Fruit fly (Drosophila melanogaster): ENCODE data around the gene Tim17b2.

Gene Tim17b2

dm6 chr2L:15484429-15484828 is at the start of gene Tim17b2:
TSS of gene Tim17b2 (plus strand) at chr2L:15484729.
- TF ChIP-seq CG17801 (GFP tag; optimal IDR thresholded peaks at IDR 0.05; ENCODE audit: partially characterized antibody), result no peak

DNA sequence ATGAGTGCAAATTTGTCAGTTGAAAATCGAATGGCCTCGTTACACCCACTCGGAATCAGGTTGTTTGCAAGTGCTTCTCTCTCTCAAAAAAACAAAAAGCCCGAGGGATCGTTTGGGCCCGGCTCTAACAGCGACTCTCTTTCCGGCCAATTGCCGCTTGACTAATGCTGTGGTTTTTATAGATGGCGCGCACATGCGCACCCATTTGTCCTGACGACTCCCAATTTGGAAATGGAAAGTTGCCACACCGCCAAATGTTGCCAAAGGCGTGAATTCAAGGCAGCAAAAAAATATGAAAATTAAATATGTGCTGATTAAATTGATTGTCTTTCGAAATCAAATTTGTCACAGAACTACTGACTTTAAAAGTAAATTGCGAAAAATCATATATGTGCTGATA is 49.6 kb upstream of the Tim17b2 start:
- TF ChIP-seq CG17801 (GFP tag; optimal IDR thresholded peaks at IDR 0.05; ENCODE audit: partially characterized antibody), result no peak

- no peak for TF ChIP-seq CG17801 (GFP tag; optimal IDR thresholded peaks at IDR 0.05; ENCODE audit: partially characterized antibody)
These were observed 48.8 kb upstream of the Tim17b2 start for dm6 chr2L:15435655-15436265.

- no peak for TF ChIP-seq CG17801 (GFP tag; optimal IDR thresholded peaks at IDR 0.05; ENCODE audit: partially characterized antibody)
These were observed 45.6 kb upstream of the Tim17b2 start for dm6 chr2L:15438957-15439356.

dm6 chr2L:15441852-15442549 is 42.5 kb upstream of the Tim17b2 start:
- TF ChIP-seq CG17801 (GFP tag; optimal IDR thresholded peaks at IDR 0.05; ENCODE audit: partially characterized antibody), result no peak

- TF ChIP-seq CG17801 (GFP tag; optimal IDR thresholded peaks at IDR 0.05; ENCODE audit: partially characterized antibody), result no peak
These were observed 26.5 kb upstream of the Tim17b2 start for dm6 chr2L:15458076-15458475.

DNA sequence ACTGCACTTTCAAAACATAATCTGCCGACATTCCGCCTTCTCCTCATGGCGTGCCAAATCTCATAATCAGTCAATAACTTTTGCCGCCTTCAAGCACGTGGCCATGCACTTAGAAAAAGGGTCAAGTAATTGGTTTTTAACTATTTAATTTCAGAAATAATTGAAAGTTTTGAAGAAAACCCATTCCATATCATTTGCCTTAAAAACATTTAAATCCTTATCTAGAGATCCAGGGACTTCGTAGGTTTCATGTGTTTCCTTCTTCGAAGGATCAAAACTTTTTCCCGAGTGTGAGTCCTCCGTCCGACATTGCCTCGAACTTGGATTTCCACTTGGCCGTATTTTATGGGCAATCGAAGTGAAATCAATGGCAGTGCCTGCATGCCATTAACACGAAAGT is 25.6 kb upstream of the Tim17b2 start:
- TF ChIP-seq CG17801 (GFP tag; optimal IDR thresholded peaks at IDR 0.05; ENCODE audit: partially characterized antibody), result no peak

- TF ChIP-seq CG17801 (GFP tag; optimal IDR thresholded peaks at IDR 0.05; ENCODE audit: partially characterized antibody), result no peak
These were observed 21.5 kb upstream of the Tim17b2 start for dm6 chr2L:15462998-15463397.

- TF ChIP-seq CG17801 (GFP tag; optimal IDR thresholded peaks at IDR 0.05; ENCODE audit: partially characterized antibody), result no peak
These were observed 21.0 kb upstream of the Tim17b2 start for dm6 chr2L:15463515-15463914.

DNA sequence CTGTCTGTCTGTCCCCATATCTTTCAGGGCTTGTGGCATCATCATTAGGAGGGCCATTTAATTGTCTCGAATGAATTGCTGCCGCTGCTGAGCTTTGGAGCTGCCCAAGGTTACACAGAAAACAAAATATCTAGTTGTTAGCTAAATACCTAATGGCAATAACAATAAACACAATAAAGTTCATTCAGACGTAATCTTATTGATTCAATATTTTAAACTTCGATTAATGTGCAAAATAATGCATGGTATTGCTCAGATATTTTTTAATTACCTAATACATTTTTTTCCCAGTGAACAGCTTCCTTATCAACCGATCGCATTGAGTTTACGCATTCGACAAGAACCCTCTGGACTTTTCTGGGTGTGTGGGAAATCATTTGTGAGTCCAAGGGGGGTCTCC is 19.4 kb upstream of the Tim17b2 start:
- no peak for TF ChIP-seq CG17801 (GFP tag; optimal IDR thresholded peaks at IDR 0.05; ENCODE audit: partially characterized antibody)

DNA sequence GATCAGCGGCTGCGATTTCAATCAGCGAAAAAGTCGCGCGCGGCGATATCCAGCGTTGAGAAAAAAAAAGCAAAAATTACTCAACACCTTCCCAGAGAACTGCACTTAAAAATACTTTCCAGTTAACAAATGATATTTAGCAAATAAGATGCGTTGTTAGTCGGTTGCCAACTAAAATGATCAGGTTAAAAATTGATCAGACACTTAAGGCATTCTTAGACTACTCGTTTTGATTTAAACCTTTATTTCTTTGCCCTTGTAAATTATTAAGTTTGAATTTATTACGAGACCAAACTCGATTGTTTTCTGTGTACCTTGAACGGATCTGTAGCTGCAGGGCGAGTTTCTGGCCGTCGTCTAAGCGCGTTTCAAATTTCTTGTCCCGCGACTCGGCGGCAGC is 18.6 kb upstream of the Tim17b2 start:
- no peak for TF ChIP-seq CG17801 (GFP tag; optimal IDR thresholded peaks at IDR 0.05; ENCODE audit: partially characterized antibody)

dm6 chr2L:15468776-15469175 is 15.8 kb upstream of the Tim17b2 start:
- no peak for TF ChIP-seq CG17801 (GFP tag; optimal IDR thresholded peaks at IDR 0.05; ENCODE audit: partially characterized antibody)

DNA sequence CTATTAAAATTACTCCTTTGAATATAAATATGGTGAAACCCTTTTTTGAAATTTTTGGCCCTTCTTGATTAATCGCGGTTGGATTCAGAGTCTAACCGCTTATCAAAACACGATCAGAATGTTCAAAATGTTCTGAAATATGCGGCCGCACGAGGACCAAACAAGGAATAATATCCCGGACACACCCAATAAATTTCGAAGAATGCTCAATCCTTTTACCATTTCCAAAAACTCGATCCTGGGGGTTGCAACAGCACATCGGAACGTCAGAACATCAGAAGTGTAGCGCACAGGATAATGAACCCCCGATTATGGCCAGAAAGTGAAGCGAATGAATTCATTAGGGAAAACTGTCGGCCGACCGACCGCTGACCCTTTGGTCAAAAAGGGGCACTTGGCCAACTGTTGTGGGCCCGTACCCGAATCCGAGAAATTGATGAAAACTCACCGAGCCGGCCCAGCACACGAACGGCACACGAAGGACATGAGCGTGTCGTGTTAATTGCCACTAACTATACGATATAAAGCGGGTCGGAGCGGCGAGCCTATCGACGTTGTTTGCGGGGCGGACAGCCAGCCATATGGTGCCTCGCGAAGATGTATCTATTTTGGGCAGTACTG is 13.9 kb upstream of the Tim17b2 start:
- no peak for TF ChIP-seq CG17801 (GFP tag; optimal IDR thresholded peaks at IDR 0.05; ENCODE audit: partially characterized antibody)

DNA sequence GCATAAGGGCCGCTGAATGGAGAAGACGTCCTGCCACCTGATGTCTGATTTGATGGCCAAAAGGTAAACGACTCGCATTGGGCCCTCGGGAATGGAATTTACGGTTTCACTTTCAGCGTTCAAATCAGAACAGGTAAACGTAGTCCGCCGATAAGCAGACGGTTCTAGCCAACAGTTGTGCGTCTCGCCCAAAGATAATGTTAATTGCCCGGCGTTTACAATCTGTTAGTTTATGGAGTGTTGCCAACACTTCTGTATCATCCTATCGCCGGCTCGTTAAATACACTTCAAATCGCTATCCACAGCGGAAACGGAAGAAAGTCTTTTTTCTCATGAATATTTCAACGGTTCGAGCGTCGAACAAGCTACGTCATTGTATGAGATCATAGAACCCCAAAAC is 13.0 kb upstream of the Tim17b2 start:
- TF ChIP-seq CG17801 (GFP tag; optimal IDR thresholded peaks at IDR 0.05; ENCODE audit: partially characterized antibody), result no peak

- no peak for TF ChIP-seq CG17801 (GFP tag; optimal IDR thresholded peaks at IDR 0.05; ENCODE audit: partially characterized antibody)
These were observed 10.1 kb upstream of the Tim17b2 start for dm6 chr2L:15474402-15474801.

DNA sequence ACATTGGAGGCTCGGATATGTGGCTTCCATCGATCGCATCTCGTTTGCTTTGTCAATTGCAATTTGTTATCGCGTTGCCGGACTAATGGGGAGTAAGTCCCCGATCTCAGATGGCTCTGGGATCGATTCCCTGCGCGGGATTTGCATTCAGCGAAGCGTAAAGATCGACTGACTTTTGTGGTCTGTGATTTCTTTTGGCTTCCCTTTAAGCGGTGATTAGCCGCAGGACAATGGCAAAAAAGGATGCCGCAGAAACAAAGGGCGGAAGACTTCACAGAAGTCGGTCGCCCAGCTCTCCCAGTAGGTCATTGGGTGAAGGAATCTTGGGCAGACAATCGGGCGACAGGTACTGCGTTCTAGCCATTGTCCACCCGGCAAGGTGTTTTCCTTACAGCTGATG is 9.6 kb upstream of the Tim17b2 start:
- no peak for TF ChIP-seq CG17801 (GFP tag; optimal IDR thresholded peaks at IDR 0.05; ENCODE audit: partially characterized antibody)

Measured in ovary, adult (tissue).